Worm (Caenorhabditis elegans) whole organism, late embryonic: ENCODE data around the gene ostb-1.

Experiments
- C08G9.2 ChIP-seq: sonication (generic microtip); optimal IDR thresholded peaks from 2 replicates; lab custom pipeline; 2016; ENCODE audit warnings: mild to moderate bottlenecking, missing genetic modification characterization, moderate library complexity, missing compliant biosample characterization
- C38D4.7 ChIP-seq: fragments of 200-800 bp; sonication (Bioruptor generic); optimal IDR thresholded peaks from 2 replicates; lab custom pipeline; 2018; ENCODE audit warnings: mild to moderate bottlenecking, missing genetic modification characterization, moderate library complexity, missing compliant biosample characterization
- F13H6.1 ChIP-seq: sonication (generic microtip); optimal IDR thresholded peaks from 2 replicates; lab custom pipeline; 2016; ENCODE audit warnings: missing genetic modification characterization, missing compliant biosample characterization
- Y22D7AL.16 ChIP-seq: sonication (generic microtip); optimal IDR thresholded peaks from 2 replicates; lab custom pipeline; 2016; ENCODE audit warnings: missing genetic modification characterization, missing compliant biosample characterization
- ahr-1 ChIP-seq: sonication (generic microtip); optimal IDR thresholded peaks from 2 replicates; lab custom pipeline; 2016; ENCODE audit warnings: missing genetic modification characterization, missing compliant biosample characterization
- ceh-14 ChIP-seq: sonication (generic microtip); optimal IDR thresholded peaks from 2 replicates; lab custom pipeline; 2016; ENCODE audit warnings: missing genotype, missing genetic modification characterization, missing compliant biosample characterization
- ceh-18 ChIP-seq: sonication (generic microtip); optimal IDR thresholded peaks from 2 replicates; lab custom pipeline; 2016; ENCODE audit warnings: missing genetic modification characterization, missing compliant biosample characterization
- ceh-19 ChIP-seq: fragments of 200-800 bp; sonication (Bioruptor generic); optimal IDR thresholded peaks from 2 replicates; lab custom pipeline; 2018; ENCODE audit warnings: mild to moderate bottlenecking, missing genetic modification characterization, missing compliant biosample characterization
- ceh-2 ChIP-seq: sonication (generic microtip); optimal IDR thresholded peaks from 2 replicates; lab custom pipeline; 2016; ENCODE audit warnings: missing genotype, missing genetic modification characterization, missing compliant biosample characterization
- ceh-22 ChIP-seq: sonication (generic microtip); optimal IDR thresholded peaks from 2 replicates; lab custom pipeline; 2017; ENCODE audit warnings: missing biosample characterization, missing genetic modification characterization
- ceh-24 ChIP-seq: sonication (generic microtip); optimal IDR thresholded peaks from 2 replicates; lab custom pipeline; 2016; ENCODE audit warnings: mild to moderate bottlenecking, missing genetic modification characterization, missing compliant biosample characterization
- ceh-30 ChIP-seq: fragments of 150-350 bp; optimal IDR thresholded peaks from 2 replicates; lab custom pipeline; 2014; ENCODE audit warnings: missing biosample characterization, missing genetic modification characterization
- ceh-31 ChIP-seq: sonication (generic microtip); optimal IDR thresholded peaks from 2 replicates; lab custom pipeline; 2016; ENCODE audit warnings: missing genetic modification characterization, missing compliant biosample characterization
- ceh-34 ChIP-seq: sonication (generic microtip); optimal IDR thresholded peaks from 2 replicates; lab custom pipeline; 2016; ENCODE audit warnings: mild to moderate bottlenecking, missing genetic modification characterization, missing compliant biosample characterization
- che-1 ChIP-seq: sonication (generic microtip); optimal IDR thresholded peaks from 2 replicates; lab custom pipeline; 2016; ENCODE audit warnings: mild to moderate bottlenecking, missing genetic modification characterization, missing compliant biosample characterization
- dmd-4 ChIP-seq: sonication (generic microtip); optimal IDR thresholded peaks from 2 replicates; lab custom pipeline; 2016; ENCODE audit warnings: borderline replicate concordance, missing genetic modification characterization, missing compliant biosample characterization
- elt-2 ChIP-seq: sonication (generic microtip); optimal IDR thresholded peaks from 2 replicates; lab custom pipeline; 2016; ENCODE audit warnings: missing genetic modification reagents, missing genetic modification characterization, missing compliant biosample characterization
- ets-4 ChIP-seq: sonication (generic microtip); optimal IDR thresholded peaks from 2 replicates; lab custom pipeline; 2016; ENCODE audit warnings: missing genetic modification characterization, missing compliant biosample characterization
- fax-1 ChIP-seq: sonication (generic microtip); optimal IDR thresholded peaks from 2 replicates; lab custom pipeline; 2016; ENCODE audit warnings: missing genotype, missing genetic modification characterization, missing compliant biosample characterization
- gmeb-2 ChIP-seq: sonication (generic microtip); optimal IDR thresholded peaks from 2 replicates; lab custom pipeline; 2016; ENCODE audit warnings: missing genetic modification characterization, inconsistent platforms, missing compliant biosample characterization
- hlh-13 ChIP-seq: fragments of 200-800 bp; sonication (Bioruptor generic); optimal IDR thresholded peaks from 2 replicates; lab custom pipeline; 2018; ENCODE audit warnings: mild to moderate bottlenecking, missing genetic modification characterization, missing compliant biosample characterization
- hlh-30 ChIP-seq: sonication (generic microtip); optimal IDR thresholded peaks from 2 replicates; lab custom pipeline; 2017; ENCODE audit warnings: antibody characterized with exemption, missing genetic modification characterization, missing compliant biosample characterization; ENCODE audit not compliant: insufficient read depth
- hlh-6 ChIP-seq: sonication (generic microtip); optimal IDR thresholded peaks from 2 replicates; lab custom pipeline; 2016; ENCODE audit warnings: missing genotype, missing genetic modification characterization, missing compliant biosample characterization
- hlh-8 ChIP-seq: sonication (generic microtip); optimal IDR thresholded peaks from 2 replicates; lab custom pipeline; 2016; ENCODE audit warnings: missing genotype, missing genetic modification characterization, missing compliant biosample characterization
- lim-6 ChIP-seq: sonication (generic microtip); optimal IDR thresholded peaks from 2 replicates; lab custom pipeline; 2016; ENCODE audit warnings: missing genetic modification characterization, missing compliant biosample characterization
- lin-11 ChIP-seq: fragments of 200-800 bp; sonication (Bioruptor generic); optimal IDR thresholded peaks from 2 replicates; lab custom pipeline; 2018; ENCODE audit warnings: mild to moderate bottlenecking, missing genetic modification characterization, missing compliant biosample characterization
- nfya-1 ChIP-seq: sonication (generic microtip); optimal IDR thresholded peaks from 2 replicates; lab custom pipeline; 2017; ENCODE audit warnings: missing genetic modification characterization, mild to moderate bottlenecking, missing compliant biosample characterization, antibody characterized with exemption, moderate library complexity
- nhr-11 ChIP-seq: fragments of 150-350 bp; optimal IDR thresholded peaks from 2 replicates; lab custom pipeline; 2014; ENCODE audit warnings: missing biosample characterization, missing genetic modification characterization
- nhr-232 ChIP-seq: sonication (generic microtip); optimal IDR thresholded peaks from 2 replicates; lab custom pipeline; 2016; ENCODE audit warnings: missing genetic modification characterization, missing compliant biosample characterization
- npax-4 ChIP-seq: sonication (generic microtip); optimal IDR thresholded peaks from 2 replicates; lab custom pipeline; 2016; ENCODE audit warnings: missing genetic modification characterization, missing compliant biosample characterization
- odd-2 ChIP-seq: sonication (generic microtip); optimal IDR thresholded peaks from 2 replicates; lab custom pipeline; 2017; ENCODE audit warnings: antibody characterized with exemption, mild to moderate bottlenecking, missing genetic modification characterization, missing compliant biosample characterization
- pag-3 ChIP-seq: sonication (generic microtip); optimal IDR thresholded peaks from 2 replicates; lab custom pipeline; 2016; ENCODE audit warnings: missing compliant biosample characterization, missing genetic modification characterization, borderline replicate concordance
- pros-1 ChIP-seq: fragments of 150-350 bp; optimal IDR thresholded peaks from 2 replicates; lab custom pipeline; 2014; ENCODE audit warnings: missing biosample characterization, missing genetic modification reagents, missing genetic modification characterization
- ref-2 ChIP-seq: sonication (generic microtip); optimal IDR thresholded peaks from 2 replicates; lab custom pipeline; 2016; ENCODE audit warnings: missing genetic modification characterization, missing compliant biosample characterization
- rnt-1 ChIP-seq: sonication (generic microtip); optimal IDR thresholded peaks from 2 replicates; lab custom pipeline; 2016; ENCODE audit warnings: missing genetic modification characterization, missing compliant biosample characterization
- syd-9 ChIP-seq: sonication (generic microtip); optimal IDR thresholded peaks from 2 replicates; lab custom pipeline; 2016; ENCODE audit warnings: mild to moderate bottlenecking, missing genetic modification characterization, moderate library complexity, missing compliant biosample characterization
- tbx-2 ChIP-seq: sonication (generic microtip); optimal IDR thresholded peaks from 2 replicates; lab custom pipeline; 2016; ENCODE audit warnings: missing genetic modification characterization, missing compliant biosample characterization
- tbx-7 ChIP-seq: sonication (generic microtip); optimal IDR thresholded peaks from 2 replicates; lab custom pipeline; 2016; ENCODE audit warnings: missing genotype, missing genetic modification characterization, missing compliant biosample characterization
- unc-42 ChIP-seq: sonication (generic microtip); optimal IDR thresholded peaks from 2 replicates; lab custom pipeline; 2016; ENCODE audit warnings: missing genotype, missing genetic modification characterization, missing compliant biosample characterization
- unc-55 ChIP-seq: sonication (generic microtip); optimal IDR thresholded peaks from 2 replicates; lab custom pipeline; 2017; ENCODE audit warnings: missing biosample characterization, missing genetic modification reagents, missing genetic modification characterization

The ostb-1 gene

ce11 chrII:7891869-7892615 lies 27.7 kb downstream of the ostb-1 start:
- peak; percentile 17 for TF ChIP-seq rnt-1
- TF ChIP-seq nfya-1 (tag; lab: Kevin White, UChicago), result peak; percentile 21
- TF ChIP-seq ahr-1 (tag; lab: Kevin White, UChicago), result no peak
- peak; percentile 47 for TF ChIP-seq tbx-2 (tag; lab: Kevin White, UChicago)
- TF ChIP-seq unc-42 (tag; lab: Kevin White, UChicago), result peak; percentile 42
- TF ChIP-seq ceh-30 (tag; lab: Kevin White, UChicago), result no peak
- no peak for TF ChIP-seq npax-4 (tag; lab: Kevin White, UChicago)
- no peak for TF ChIP-seq pag-3 (tag; lab: Kevin White, UChicago)
- no peak for TF ChIP-seq odd-2 (tag; lab: Kevin White, UChicago)
- no peak for TF ChIP-seq ceh-19 (GFP tag; lab: Kevin White, UChicago)
- TF ChIP-seq nhr-11 (tag; lab: Kevin White, UChicago), result no peak
- no peak for TF ChIP-seq ceh-24 (tag; lab: Kevin White, UChicago)
- no peak for TF ChIP-seq ceh-22 (tag; lab: Kevin White, UChicago)
- no peak for TF ChIP-seq hlh-8 (tag; lab: Kevin White, UChicago)
- TF ChIP-seq ceh-2 (tag; lab: Kevin White, UChicago), result no peak
- no peak for TF ChIP-seq hlh-30 (tag; lab: Kevin White, UChicago)
- TF ChIP-seq che-1 (tag; lab: Kevin White, UChicago), result no peak
- no peak for TF ChIP-seq syd-9 (tag; lab: Kevin White, UChicago)
- TF ChIP-seq elt-2 (tag; lab: Kevin White, UChicago), result peak; percentile 50
- no peak for TF ChIP-seq lim-6 (tag; lab: Kevin White, UChicago)
- TF ChIP-seq unc-55 (GFP tag; lab: Kevin White, UChicago), result no peak
- TF ChIP-seq fax-1 (tag; lab: Kevin White, UChicago), result no peak
- TF ChIP-seq dmd-4 (tag; lab: Kevin White, UChicago), result no peak
- TF ChIP-seq nhr-232, result no peak
- peak; percentile 1 for TF ChIP-seq ceh-14
- no peak for TF ChIP-seq Y22D7AL.16 (tag; lab: Kevin White, UChicago)
- peak; percentile 55 for TF ChIP-seq pros-1 (tag; lab: Kevin White, UChicago)
- no peak for TF ChIP-seq tbx-7
- peak; percentile 57 for TF ChIP-seq ceh-31 (tag; lab: Kevin White, UChicago)
- TF ChIP-seq ref-2 (tag; lab: Kevin White, UChicago), result no peak
- TF ChIP-seq hlh-6 (tag; lab: Kevin White, UChicago), result no peak
- TF ChIP-seq hlh-13 (GFP tag; lab: Kevin White, UChicago), result no peak
- peak; percentile 23 for TF ChIP-seq C08G9.2
- no peak for TF ChIP-seq ets-4
- TF ChIP-seq ceh-18, result peak; percentile 38

ce11 chrII:7892761-7893272 lies 28.5 kb downstream of the ostb-1 start, which contains the start of gene ptc-1:
ptc-1 (plus strand) TSS chrII:7893222.
- TF ChIP-seq lin-11 (tag; lab: Kevin White, UChicago), result no peak
- no peak for TF ChIP-seq tbx-7
- TF ChIP-seq gmeb-2 (tag; lab: Kevin White, UChicago), result no peak
- no peak for TF ChIP-seq syd-9 (tag; lab: Kevin White, UChicago)
- TF ChIP-seq pag-3 (tag; lab: Kevin White, UChicago), result no peak
- TF ChIP-seq C38D4.7 (GFP tag; lab: Kevin White, UChicago), result no peak

- TF ChIP-seq ceh-34 (tag; lab: Kevin White, UChicago) (peak; percentile 69), F13H6.1 (tag; lab: Kevin White, UChicago) (no peak)
Measured at ce11 chrII:7893648-7894047, 29.3 kb downstream of the ostb-1 start.
